Worm (Caenorhabditis elegans): Measurements from ENCODE around the gene abu-10.

- TF ChIP-seq skn-1 (tag; optimal IDR thresholded peaks at IDR 0.05) (no peak), zag-1 (tag; optimal IDR thresholded peaks at IDR 0.05) (no peak)
Observed at ce11 chrX:3787431-3788076, 10.4 kb upstream of the abu-10 start, which contains the start of gene pmpl-1.
